Fruit fly (Drosophila melanogaster): ENCODE measurements around the gene Ca-beta.
A peak's percentile ranks its signal among the peaks of the same experiment; 100 is the strongest.

Ca-beta gene

dm6 chr2L:11208563-11209344 is 5.4 kb upstream of the Ca-beta start (continued):
- no peak for TF ChIP-seq dati (GFP tag; IDR thresholded peaks at IDR 0.05)
- TF ChIP-seq z (GFP tag; IDR thresholded peaks at IDR 0.05): 0 out of 3 replicates have a peak, but pooled peaks have one; percentile 39
- no peak for TF ChIP-seq HLH4C (GFP tag; IDR thresholded peaks at IDR 0.05; ENCODE audit: partially characterized antibody)
- no peak for TF ChIP-seq CG1647 (GFP tag; optimal IDR thresholded peaks at IDR 0.05)
- TF ChIP-seq CG4820 (GFP tag; optimal IDR thresholded peaks at IDR 0.05): peak; percentile 40
- TF ChIP-seq CG10959 (GFP tag; IDR thresholded peaks at IDR 0.05): peak; percentile 64
- no peak for TF ChIP-seq Sry-δ (GFP tag; optimal IDR thresholded peaks at IDR 0.05)
- no peak for TF ChIP-seq HmgD (GFP tag; optimal IDR thresholded peaks at IDR 0.05)
- TF ChIP-seq Dref (GFP tag; IDR thresholded peaks at IDR 0.05): no peak
- TF ChIP-seq CG13775 (GFP tag; optimal IDR thresholded peaks at IDR 0.05): peak; percentile 54
- TF ChIP-seq CG9437 (GFP tag; optimal IDR thresholded peaks at IDR 0.05): peak; percentile 57
- TF ChIP-seq ERR (GFP tag; optimal IDR thresholded peaks at IDR 0.05): no peak
- TF ChIP-seq Trl (optimal IDR thresholded peaks at IDR 0.05): no peak
- peak; percentile 24 for TF ChIP-seq Trl (GFP tag; optimal IDR thresholded peaks at IDR 0.05)
- TF ChIP-seq CG17829 (tag; optimal IDR thresholded peaks at IDR 0.05): peak; percentile 77
- peak; percentile 70 for TF ChIP-seq sd (tag; optimal IDR thresholded peaks at IDR 0.05)
- TF ChIP-seq lab (GFP tag; optimal IDR thresholded peaks at IDR 0.05): peak; percentile 20
- peak; percentile 53 for TF ChIP-seq CG10462 (GFP tag; optimal IDR thresholded peaks at IDR 0.05)
- TF ChIP-seq CG11696 (GFP tag; IDR thresholded peaks at IDR 0.05): no peak
- no peak for TF ChIP-seq ase (GFP tag; IDR thresholded peaks at IDR 0.05)
- no peak for TF ChIP-seq yki (optimal IDR thresholded peaks at IDR 0.05)
- TF ChIP-seq gcm (GFP tag; optimal IDR thresholded peaks at IDR 0.05): peak; percentile 66
- no peak for TF ChIP-seq CG43689 (GFP tag; IDR thresholded peaks at IDR 0.05)
- peak; percentile 54 for TF ChIP-seq CG6254 (GFP tag; optimal IDR thresholded peaks at IDR 0.05)
- peak; percentile 88 for TF ChIP-seq oc (tag; optimal IDR thresholded peaks at IDR 0.05)
- peak; percentile 69 for TF ChIP-seq CG1024 (GFP tag; IDR thresholded peaks at IDR 0.05)
- TF ChIP-seq sima (GFP tag; optimal IDR thresholded peaks at IDR 0.05): no peak
- peak; percentile 27; the same call in 1 of the 2 replicates for TF ChIP-seq CG14667 (GFP tag; IDR thresholded peaks at IDR 0.05)
- peak; percentile 78 for TF ChIP-seq HLH3B (GFP tag; IDR thresholded peaks at IDR 0.05)
- peak; percentile 77 for TF ChIP-seq PHDP (tag; optimal IDR thresholded peaks at IDR 0.05)
- TF ChIP-seq ab (GFP tag; optimal IDR thresholded peaks at IDR 0.05): peak; percentile 74
- peak; percentile 82 for TF ChIP-seq CG2202 (tag; optimal IDR thresholded peaks at IDR 0.05)
- TF ChIP-seq Hey (tag; optimal IDR thresholded peaks at IDR 0.05): no peak
- no peak for TF ChIP-seq sna (GFP tag; IDR thresholded peaks at IDR 0.05; ENCODE audit: partially characterized antibody)
- peak; percentile 59 for TF ChIP-seq CG4424 (GFP tag; optimal IDR thresholded peaks at IDR 0.05)
- TF ChIP-seq h (optimal IDR thresholded peaks at IDR 0.05): no peak
- TF ChIP-seq bigmax (GFP tag; optimal IDR thresholded peaks at IDR 0.05): no peak
- no peak; the same call in 2 of the 3 replicates for TF ChIP-seq Mrtf (GFP tag; IDR thresholded peaks at IDR 0.05)
- TF ChIP-seq CG3163 (GFP tag; optimal IDR thresholded peaks at IDR 0.05): no peak
- no peak for TF ChIP-seq prd (optimal IDR thresholded peaks at IDR 0.05)
- TF ChIP-seq prd (GFP tag; IDR thresholded peaks at IDR 0.05): peak; percentile 60; the same call in 2 of the 3 replicates
- TF ChIP-seq CG17912 (GFP tag; optimal IDR thresholded peaks at IDR 0.05): no peak
- no peak for TF ChIP-seq cas (GFP tag; IDR thresholded peaks at IDR 0.05)
- TF ChIP-seq hbn (GFP tag; IDR thresholded peaks at IDR 0.05; ENCODE audit: partially characterized antibody): no peak
- TF ChIP-seq Bgb (GFP tag; IDR thresholded peaks at IDR 0.05; ENCODE audit: partially characterized antibody): no peak
- TF ChIP-seq GATAe (GFP tag; conservative IDR thresholded peaks at IDR 0.05): no peak
- TF ChIP-seq CG15269 (tag; optimal IDR thresholded peaks at IDR 0.05): peak; percentile 51
- no peak for TF ChIP-seq exex (tag; optimal IDR thresholded peaks at IDR 0.05)
- peak; percentile 81 for TF ChIP-seq CG2712 (tag; optimal IDR thresholded peaks at IDR 0.05)
- TF ChIP-seq CG31224 (GFP tag; IDR thresholded peaks at IDR 0.05): no peak
- peak; percentile 57; the same call in 1 of the 3 replicates for TF ChIP-seq CG11695 (GFP tag; IDR thresholded peaks at IDR 0.05)
